Worm (Caenorhabditis elegans) whole organism, mixed stage, embryonic: ENCODE measurements around the gene T02C1.1.

ENCODE experiments used
- lin-13 ChIP-seq: fragments of 150-350 bp; optimal IDR thresholded peaks from 2 replicates; lab custom pipeline; 2014; ENCODE audit warnings: missing biosample characterization, missing genetic modification characterization
- nhr-12 ChIP-seq: fragments of 150-350 bp; optimal IDR thresholded peaks from 2 replicates; lab custom pipeline; 2014; ENCODE audit warnings: missing biosample characterization, missing genetic modification characterization
- unc-120 ChIP-seq: sonication (generic microtip); optimal IDR thresholded peaks from 2 replicates; lab custom pipeline; 2017; ENCODE audit warnings: missing genetic modification characterization, missing compliant biosample characterization; ENCODE audit not compliant: poor library complexity, severe bottlenecking
- unc-62 ChIP-seq: fragments of 150-350 bp; optimal IDR thresholded peaks from 2 replicates; lab custom pipeline; 2014; ENCODE audit warnings: missing biosample characterization, missing genetic modification reagents, missing genetic modification characterization

- TF ChIP-seq lin-13 (no peak), unc-62 (GFP tag; lab: Kevin White, UChicago) (no peak), nhr-12 (no peak), unc-120 (tag; lab: Kevin White, UChicago) (no peak)
Observed at ce11 chrIII:9224986-9225385, 22.3 kb upstream of the T02C1.1 start.
